Worm (Caenorhabditis elegans): Measurements from ENCODE around the gene cyn-16.

- TF ChIP-seq ztf-11 (tag; optimal IDR thresholded peaks at IDR 0.05) (no peak), ceh-82 (tag; optimal IDR thresholded peaks at IDR 0.05) (no peak), nhr-25 (tag; optimal IDR thresholded peaks at IDR 0.05) (no peak)
These were observed 7.8 kb downstream of the cyn-16 start for ce11 chrII:12028707-12029106.
